Fruit fly (Drosophila melanogaster): ENCODE measurements around the gene CG17568.

dm6 chr2L:19225984-19226914 is 44.7 kb upstream of the CG17568 start:
- TF ChIP-seq Crg-1 (GFP tag; optimal IDR thresholded peaks at IDR 0.05) (no peak), CG7101 (tag; optimal IDR thresholded peaks at IDR 0.05) (no peak)

Data from whole organism, adult.